Fruit fly (Drosophila melanogaster): ENCODE results near the gene eIF4H1.

- TF ChIP-seq cic (GFP tag; optimal IDR thresholded peaks at IDR 0.05) (no peak), Clk (GFP tag; optimal IDR thresholded peaks at IDR 0.05) (no peak), bab1 (GFP tag; optimal IDR thresholded peaks at IDR 0.05) (peak; percentile 64), CG11617 (GFP tag; optimal IDR thresholded peaks at IDR 0.05) (no peak), CG7045 (GFP tag; optimal IDR thresholded peaks at IDR 0.05) (no peak)
Observed at dm6 chrX:16446769-16447168, 1.7 kb upstream of the eIF4H1 start, which contains the start of gene eIF2alpha.

Measured in whole organism, adult.